Fruit fly (Drosophila melanogaster) whole organism: ENCODE results near the gene CheA75a.
A peak's percentile ranks its signal among the peaks of the same experiment; 100 is the strongest.

Source experiments
- CG8478 ChIP-seq: fragments of >200 bp; optimal IDR thresholded peaks from 2 replicates; lab custom pipeline; 2018; ENCODE audit warnings: inconsistent platforms
- Dll ChIP-seq: fragments of >200 bp; optimal IDR thresholded peaks from 2 replicates; lab custom pipeline; 2017
- EcR ChIP-seq, 2 experiments: fragments of >200 bp; optimal IDR thresholded peaks; 2 replicates each; lab custom pipeline; 2017; ENCODE audit warnings: missing biosample characterization in 2 of 2, missing genetic modification characterization in 2 of 2, missing genetic modification reagents in 2 of 2
- pan ChIP-seq: fragments of >200 bp; optimal IDR thresholded peaks from 2 replicates; lab custom pipeline; 2017
- psq ChIP-seq: fragments of >200 bp; optimal IDR thresholded peaks from 2 replicates; lab custom pipeline; 2017
- usp ChIP-seq: fragments of >200 bp; optimal IDR thresholded peaks from 2 replicates; lab custom pipeline; 2017; ENCODE audit warnings: missing biosample characterization, missing genetic modification characterization, mixed read lengths

The CheA75a gene

DNA sequence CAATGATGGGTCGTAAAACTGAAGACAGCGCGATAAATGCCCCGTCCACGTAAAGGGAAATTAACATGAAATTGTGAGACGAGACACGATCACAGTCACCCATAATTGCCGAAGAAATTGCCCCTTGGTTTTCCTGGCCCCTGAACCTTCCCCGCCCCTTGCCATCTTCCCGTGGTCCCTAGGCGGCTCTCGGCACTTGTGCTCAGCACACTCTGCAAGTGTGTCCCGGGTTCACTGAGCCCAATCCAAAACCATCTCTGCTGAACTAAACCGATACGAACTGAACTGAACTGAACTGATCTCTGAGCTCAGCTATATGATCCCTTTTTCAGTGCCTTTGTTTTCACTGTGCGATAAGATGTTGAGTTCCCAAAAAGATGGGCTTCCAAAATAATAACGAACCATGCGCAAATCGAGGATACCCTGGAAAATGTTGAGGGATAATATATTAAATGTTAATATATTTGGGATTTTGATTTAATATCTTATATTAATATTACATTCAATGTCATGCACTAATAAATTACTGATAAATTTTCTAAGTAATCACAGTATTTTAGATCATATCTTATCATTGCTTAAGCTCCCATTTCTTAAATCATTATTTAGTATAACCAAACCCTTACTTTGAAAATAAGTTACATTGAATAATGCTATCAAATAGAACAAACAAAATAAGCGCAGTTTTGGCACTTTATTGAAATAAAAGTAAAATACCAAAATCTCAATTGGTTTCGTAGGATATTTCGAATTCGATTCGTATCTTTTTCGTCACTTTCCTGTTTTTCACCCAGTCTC is 27.1 kb upstream of the CheA75a start:
- TF ChIP-seq CG8478: no peak
- TF ChIP-seq EcR (GFP tag; optimal IDR thresholded peaks at IDR 0.05; lab: Kevin White, UChicago): no peak

DNA sequence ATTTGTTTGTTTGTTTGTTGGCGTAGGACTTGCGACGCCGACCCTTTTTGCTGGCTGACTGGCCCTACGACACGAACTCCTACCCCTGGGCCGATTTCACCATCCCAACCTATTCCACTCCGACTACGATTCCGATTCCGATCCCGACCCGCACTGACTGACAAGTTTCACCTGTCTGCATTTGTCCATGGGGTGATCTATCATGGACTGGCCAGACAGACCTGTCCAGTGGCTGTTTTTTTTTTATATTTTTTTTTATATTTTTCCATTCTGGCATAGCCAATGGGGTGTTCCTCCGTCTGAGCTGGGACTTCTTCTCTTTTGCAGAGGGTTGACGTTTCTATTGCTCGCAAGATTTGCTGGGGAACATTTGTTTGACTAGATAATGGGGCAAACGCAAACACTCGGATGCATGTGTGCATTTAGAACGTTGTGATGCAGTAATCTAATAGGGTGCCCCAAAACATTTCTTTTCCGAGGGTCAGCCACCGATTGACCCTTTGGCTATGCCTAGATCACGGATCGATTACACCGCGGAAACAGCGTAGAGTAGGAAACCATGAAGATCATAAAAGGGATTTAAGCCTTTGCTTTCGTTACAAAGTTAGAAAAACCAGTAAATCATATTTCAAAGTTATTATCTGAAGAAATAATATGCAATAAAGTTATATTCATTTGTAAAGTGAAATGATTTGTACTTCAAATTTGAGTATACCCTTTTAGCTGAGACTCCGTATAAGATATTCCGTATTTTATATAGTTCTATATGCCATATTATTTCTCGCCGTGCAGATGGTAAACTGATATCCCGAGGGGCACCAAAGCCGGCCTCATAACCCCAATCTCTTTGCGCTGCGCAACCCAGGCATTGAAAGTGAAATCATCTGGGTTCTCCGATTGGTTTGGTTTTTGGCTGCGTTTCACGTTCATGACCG is 26.2 kb upstream of the CheA75a start:
- no peak for TF ChIP-seq EcR (GFP tag; optimal IDR thresholded peaks at IDR 0.05; lab: Kevin White, UChicago)
- TF ChIP-seq psq (lab: Kevin White, UChicago): no peak
- no peak for TF ChIP-seq pan (lab: Kevin White, UChicago)

DNA sequence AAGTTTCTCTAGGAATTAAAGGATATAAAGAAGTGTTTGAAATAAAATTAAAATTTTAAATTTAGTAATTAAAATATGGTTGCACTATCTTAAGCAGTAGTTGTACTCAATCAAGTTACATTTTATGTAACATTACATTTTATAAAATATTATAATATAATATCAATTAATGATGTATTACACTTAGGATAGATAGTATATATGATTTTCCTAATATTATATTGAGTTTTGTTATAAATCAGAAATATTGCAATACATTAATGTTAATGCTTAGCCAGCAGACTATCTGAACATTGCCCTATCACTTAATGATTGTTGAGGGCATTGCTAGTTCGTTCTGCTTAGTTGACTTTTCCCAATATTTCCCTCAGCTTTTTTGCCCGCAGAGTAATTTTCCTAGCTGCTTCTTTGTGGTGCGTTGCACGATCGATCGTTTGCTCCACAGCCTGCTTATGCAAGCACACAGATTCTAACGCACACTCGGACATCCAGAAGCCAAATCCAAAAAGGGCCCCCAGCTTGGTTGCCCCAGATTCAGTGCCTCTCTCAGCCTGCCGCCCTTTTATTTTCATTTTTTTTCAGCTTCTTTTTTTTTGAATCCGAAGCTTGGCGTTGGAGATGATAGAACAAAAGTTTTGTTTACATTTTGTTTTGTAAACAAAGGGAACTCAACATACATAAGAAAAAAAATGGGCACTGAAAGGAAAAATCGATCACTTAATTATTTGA is 25.0 kb upstream of the CheA75a start:
- TF ChIP-seq CG8478: no peak
- no peak for TF ChIP-seq EcR (GFP tag; optimal IDR thresholded peaks at IDR 0.05; lab: Kevin White, UChicago)
- TF ChIP-seq Dll: no peak
- no peak for TF ChIP-seq psq (lab: Kevin White, UChicago)
- TF ChIP-seq usp (GFP tag; lab: Kevin White, UChicago): no peak
- no peak for TF ChIP-seq pan (lab: Kevin White, UChicago)

DNA sequence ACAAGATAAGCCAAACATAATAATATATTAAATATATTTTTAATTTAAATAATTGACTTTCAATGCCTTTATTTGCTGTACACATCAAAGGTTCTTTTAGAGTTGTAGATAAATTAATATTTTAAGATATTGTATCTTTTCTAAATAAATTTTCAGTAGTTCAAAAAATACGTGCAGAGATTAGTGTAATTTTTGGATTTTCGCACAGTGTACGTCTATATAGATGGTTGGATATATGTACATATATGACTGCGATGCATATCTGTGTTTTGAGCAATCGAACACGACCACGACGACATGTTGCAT is 24.5 kb upstream of the CheA75a start:
- no peak for TF ChIP-seq Dll
- TF ChIP-seq psq (lab: Kevin White, UChicago): no peak
- TF ChIP-seq usp (GFP tag; lab: Kevin White, UChicago): no peak
- no peak for TF ChIP-seq CG8478
- no peak for TF ChIP-seq EcR (GFP tag; optimal IDR thresholded peaks at IDR 0.05; lab: Kevin White, UChicago)
- no peak for TF ChIP-seq pan (lab: Kevin White, UChicago)

- TF ChIP-seq CG8478: no peak
- no peak for TF ChIP-seq Dll
- no peak for TF ChIP-seq EcR (GFP tag; optimal IDR thresholded peaks at IDR 0.05; lab: Kevin White, UChicago)
- TF ChIP-seq psq (lab: Kevin White, UChicago): no peak
- no peak for TF ChIP-seq pan (lab: Kevin White, UChicago)
- no peak for TF ChIP-seq usp (GFP tag; lab: Kevin White, UChicago)
These were observed 23.4 kb upstream of the CheA75a start for dm6 chr3L:18228527-18228926.

DNA sequence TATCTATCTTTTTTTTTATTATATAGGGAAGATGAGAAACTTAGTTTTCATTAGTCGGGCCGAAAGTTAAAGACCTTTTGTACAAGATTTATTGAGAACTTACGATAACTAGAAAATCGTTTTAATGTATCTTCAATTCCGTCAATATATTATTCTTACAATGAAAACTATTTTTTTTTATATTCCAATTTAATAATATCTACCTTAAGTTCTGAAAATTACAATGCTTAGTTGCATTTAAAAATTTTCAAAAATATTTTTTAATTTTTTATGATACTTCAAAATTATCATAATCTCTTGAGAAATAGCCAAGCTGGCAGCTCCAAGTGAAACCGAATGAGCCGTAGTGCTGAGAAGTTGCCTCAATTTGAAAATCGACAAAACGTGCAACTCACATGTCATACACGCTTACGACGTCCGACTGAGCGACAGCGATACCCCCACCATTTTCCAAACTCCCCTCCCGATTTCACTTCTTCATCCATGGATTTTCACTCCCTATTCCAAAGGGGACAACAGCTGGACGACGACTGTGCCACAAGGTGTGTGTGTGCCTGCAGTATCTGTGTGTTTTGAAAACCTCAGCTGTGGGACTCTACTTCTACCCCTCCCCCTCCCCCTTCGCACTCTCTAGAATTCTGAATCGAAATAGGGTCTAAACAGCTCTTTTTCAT is 22.8 kb upstream of the CheA75a start:
- no peak for TF ChIP-seq EcR (GFP tag; optimal IDR thresholded peaks at IDR 0.05; lab: Kevin White, UChicago)
- no peak for TF ChIP-seq pan (lab: Kevin White, UChicago)
- no peak for TF ChIP-seq CG8478
- no peak for TF ChIP-seq psq (lab: Kevin White, UChicago)
- TF ChIP-seq Dll: no peak
- TF ChIP-seq usp (GFP tag; lab: Kevin White, UChicago): no peak

- no peak for TF ChIP-seq psq (lab: Kevin White, UChicago)
- no peak for TF ChIP-seq CG8478
- TF ChIP-seq usp (GFP tag; lab: Kevin White, UChicago): no peak
- TF ChIP-seq EcR (GFP tag; optimal IDR thresholded peaks at IDR 0.05; lab: Kevin White, UChicago): peak in 1 of 2 experiments; percentile 83
- TF ChIP-seq Dll: no peak
- TF ChIP-seq pan (lab: Kevin White, UChicago): no peak
These were observed 20.7 kb upstream of the CheA75a start for dm6 chr3L:18231024-18231814.

DNA sequence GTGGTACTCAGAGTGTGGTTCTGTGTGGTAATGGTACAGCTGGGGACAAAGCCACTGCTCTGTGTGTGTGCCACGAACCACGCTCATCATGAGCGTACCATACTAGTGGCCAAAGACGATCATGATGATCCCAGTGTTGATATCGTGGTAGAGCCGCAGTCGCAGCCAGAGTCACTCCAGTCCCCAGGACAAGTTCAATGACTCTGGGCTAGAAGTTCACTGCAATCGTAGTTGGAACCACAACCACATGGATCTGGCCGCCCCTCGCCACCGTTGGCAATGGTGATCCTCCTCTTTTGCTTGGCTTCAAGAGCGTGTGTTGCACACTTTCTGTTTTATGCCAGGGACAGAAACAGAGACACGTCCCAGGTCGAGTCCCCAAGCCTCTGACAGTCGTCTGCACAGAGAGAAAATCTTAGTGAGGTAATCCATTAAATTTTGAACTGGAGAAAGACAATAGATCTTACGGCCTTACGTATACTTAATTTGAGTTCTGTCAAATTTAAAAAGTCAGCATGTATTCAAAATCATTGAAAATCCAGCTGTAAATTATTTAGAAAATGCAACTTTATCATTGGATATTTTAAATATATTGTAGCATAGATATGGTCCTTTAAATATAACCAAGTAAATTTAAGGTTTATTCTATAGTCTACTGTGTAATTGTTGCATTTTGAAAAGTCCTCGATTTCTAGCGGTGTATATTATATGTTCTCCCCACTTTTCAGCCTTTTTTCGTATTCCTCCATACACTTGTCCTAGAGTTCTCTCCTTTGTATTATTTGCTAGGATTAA is 19.8 kb upstream of the CheA75a start:
- TF ChIP-seq EcR (GFP tag; optimal IDR thresholded peaks at IDR 0.05; lab: Kevin White, UChicago) (peak in 1 of 2 experiments; percentile 94), CG8478 (no peak)

DNA sequence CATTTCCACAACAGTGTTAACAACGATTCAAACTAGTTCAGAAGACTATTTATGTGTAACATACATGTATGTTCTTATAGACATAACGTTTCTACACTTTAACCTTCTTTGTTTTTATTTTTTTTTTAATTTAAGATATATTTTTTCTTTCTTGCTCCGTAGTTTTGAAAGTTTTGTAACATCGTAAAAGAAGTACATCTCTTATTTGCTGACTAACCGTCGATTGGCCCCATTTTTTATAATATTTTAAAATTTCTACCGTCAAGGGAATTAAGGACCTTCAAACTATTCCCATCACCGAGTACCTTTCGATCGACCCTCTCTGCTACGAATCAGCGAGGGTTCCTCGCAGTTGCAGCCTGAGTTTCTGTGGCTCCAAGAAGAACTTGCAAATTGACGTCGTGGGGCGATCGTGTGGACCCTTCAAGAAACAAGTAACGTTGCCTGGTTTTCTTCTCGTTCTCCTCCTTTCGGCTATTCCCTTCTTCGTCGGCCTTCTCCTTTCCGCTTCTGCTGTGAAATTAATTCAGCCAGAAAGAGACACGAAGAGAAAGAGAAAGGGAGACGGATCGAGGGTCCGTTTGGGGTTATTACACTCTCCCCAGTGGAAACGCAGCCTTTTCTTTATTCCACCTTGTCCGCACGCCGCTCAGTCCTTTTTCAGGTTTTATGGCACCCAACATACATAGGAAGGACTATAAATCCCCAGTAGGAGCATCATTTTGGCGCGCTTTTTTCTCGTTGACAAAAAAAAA is 18.7 kb upstream of the CheA75a start:
- TF ChIP-seq EcR (GFP tag; optimal IDR thresholded peaks at IDR 0.05; lab: Kevin White, UChicago) (peak in 1 of 2 experiments; percentile 87), pan (lab: Kevin White, UChicago) (no peak)
